Fruit fly (Drosophila melanogaster): ENCODE results near the gene Snmp1.

Snmp1 gene

DNA sequence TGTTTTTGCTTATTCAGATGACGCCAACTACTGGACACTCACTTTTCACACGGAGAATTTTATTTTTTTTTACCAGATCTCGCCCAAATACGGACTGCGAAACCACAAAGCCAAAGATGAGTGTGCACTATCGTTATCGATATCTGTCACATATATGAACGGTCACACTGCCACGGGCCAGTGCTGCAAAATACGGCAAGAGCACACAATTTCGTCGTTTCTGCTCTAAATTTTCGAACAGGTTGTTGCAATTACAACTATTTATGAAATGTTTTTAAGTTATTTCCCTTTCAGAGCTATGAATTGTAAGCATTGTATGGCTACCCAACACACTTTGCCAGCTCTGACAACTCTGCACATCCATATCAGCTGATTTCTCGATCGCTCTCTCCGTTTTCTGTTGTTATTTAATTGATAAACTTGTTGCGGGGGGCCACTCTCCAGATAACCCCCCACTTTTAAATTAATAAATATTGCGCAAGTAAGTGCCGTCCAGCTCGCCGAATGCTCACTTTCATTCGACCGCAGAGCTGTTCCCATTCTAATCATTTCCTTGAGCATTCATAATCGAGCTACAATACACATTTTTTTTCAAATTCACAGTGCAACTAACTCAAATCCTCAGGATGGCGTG lies 40.5 kb downstream of the Snmp1 start, which contains the start of the genes slmb and CG5793 (continued):
- no peak for TF ChIP-seq lov (optimal IDR thresholded peaks at IDR 0.05)
- no peak for TF ChIP-seq lov (GFP tag; IDR thresholded peaks at IDR 0.05)
- no peak for TF ChIP-seq gce (GFP tag; IDR thresholded peaks at IDR 0.05)
- peak; percentile 20 for TF ChIP-seq Meics (GFP tag; optimal IDR thresholded peaks at IDR 0.05)
- peak; percentile 72 for TF ChIP-seq pho (GFP tag; optimal IDR thresholded peaks at IDR 0.05)
- TF ChIP-seq bbx (GFP tag; IDR thresholded peaks at IDR 0.05; ENCODE audit: partially characterized antibody), result peak; percentile 61
- TF ChIP-seq Xbp1 (GFP tag; optimal IDR thresholded peaks at IDR 0.05), result peak; percentile 65
- peak; percentile 23 for TF ChIP-seq crc (GFP tag; optimal IDR thresholded peaks at IDR 0.05)
- TF ChIP-seq CG11456 (GFP tag; IDR thresholded peaks at IDR 0.05), result peak; percentile 58; the same call in 1 of the 3 replicates
- peak; percentile 36 for TF ChIP-seq dmrt11E (tag; optimal IDR thresholded peaks at IDR 0.05)
- no peak for TF ChIP-seq Asciz (GFP tag; optimal IDR thresholded peaks at IDR 0.05)
- peak; percentile 25 for TF ChIP-seq Mad (GFP tag; optimal IDR thresholded peaks at IDR 0.05)
- TF ChIP-seq jumu (GFP tag; optimal IDR thresholded peaks at IDR 0.05), result peak; percentile 74
- no peak for TF ChIP-seq D19A (tag; optimal IDR thresholded peaks at IDR 0.05)
- peak; percentile 74 for TF ChIP-seq CHES-1-like (GFP tag; optimal IDR thresholded peaks at IDR 0.05)
- no peak for TF ChIP-seq prd (optimal IDR thresholded peaks at IDR 0.05)
- peak; percentile 52; the same call in 1 of the 3 replicates for TF ChIP-seq prd (GFP tag; IDR thresholded peaks at IDR 0.05)
- TF ChIP-seq Hsf (GFP tag; optimal IDR thresholded peaks at IDR 0.05), result peak; percentile 35
- TF ChIP-seq grau (tag; optimal IDR thresholded peaks at IDR 0.05), result peak; percentile 37
- TF ChIP-seq Ets65A (GFP tag), result peak; percentile 93
- TF ChIP-seq trem (tag; optimal IDR thresholded peaks at IDR 0.05), result peak; percentile 41
- 0 out of 2 replicates have a peak, but pooled peaks have one; percentile 10 for TF ChIP-seq CG11247 (GFP tag; IDR thresholded peaks at IDR 0.05)
- TF ChIP-seq CG15696 (tag; optimal IDR thresholded peaks at IDR 0.05), result no peak
- TF ChIP-seq al (GFP tag; IDR thresholded peaks at IDR 0.05), result no peak
- TF ChIP-seq gfzf (GFP tag; optimal IDR thresholded peaks at IDR 0.05), result peak; percentile 85
- TF ChIP-seq CG8944 (GFP tag; optimal IDR thresholded peaks at IDR 0.05), result peak; percentile 54
- no peak for TF ChIP-seq CG12219 (GFP tag; optimal IDR thresholded peaks at IDR 0.05)
- peak; percentile 28 for TF ChIP-seq CG18011 (GFP tag; optimal IDR thresholded peaks at IDR 0.05)
- no peak for TF ChIP-seq so (GFP tag; IDR thresholded peaks at IDR 0.05)
- TF ChIP-seq CG2712 (tag; optimal IDR thresholded peaks at IDR 0.05), result peak; percentile 28
- TF ChIP-seq CG14710 (tag; optimal IDR thresholded peaks at IDR 0.05), result peak; percentile 66
- peak; percentile 65 for TF ChIP-seq CG6791 (GFP tag; IDR thresholded peaks at IDR 0.05; ENCODE audit: partially characterized antibody)
- no peak for TF ChIP-seq Hmr (GFP tag; optimal IDR thresholded peaks at IDR 0.05)
- peak; percentile 35 for TF ChIP-seq CG9876 (GFP tag; optimal IDR thresholded peaks at IDR 0.05)
- TF ChIP-seq Hand (GFP tag; optimal IDR thresholded peaks at IDR 0.05), result peak; percentile 15
- TF ChIP-seq E2f1 (GFP tag; IDR thresholded peaks at IDR 0.05), result no peak
- TF ChIP-seq CG10209 (GFP tag; optimal IDR thresholded peaks at IDR 0.05), result peak; percentile 31
- TF ChIP-seq CG11723 (GFP tag; optimal IDR thresholded peaks at IDR 0.05), result peak; percentile 17
- peak; percentile 65 for TF ChIP-seq knrl (GFP tag; IDR thresholded peaks at IDR 0.05; ENCODE audit: partially characterized antibody)
- peak; percentile 18 for TF ChIP-seq Fer3 (tag; optimal IDR thresholded peaks at IDR 0.05)
- TF ChIP-seq chn (GFP tag; optimal IDR thresholded peaks at IDR 0.05), result peak; percentile 44
- TF ChIP-seq CG1529 (GFP tag; optimal IDR thresholded peaks at IDR 0.05), result no peak
- TF ChIP-seq CG9797 (GFP tag; optimal IDR thresholded peaks at IDR 0.05), result peak; percentile 92
- peak; percentile 64; the same call in 2 of the 3 replicates for TF ChIP-seq zfh1 (GFP tag; IDR thresholded peaks at IDR 0.05)
- no peak for TF ChIP-seq CG7357 (GFP tag; IDR thresholded peaks at IDR 0.05)
- TF ChIP-seq psq (GFP tag; optimal IDR thresholded peaks at IDR 0.05), result peak; percentile 15
- TF ChIP-seq hbn (GFP tag; IDR thresholded peaks at IDR 0.05; ENCODE audit: partially characterized antibody), result 0 out of 2 replicates have a peak, but pooled peaks have one; percentile 46
- peak; percentile 61 for TF ChIP-seq HLH54F (GFP tag; optimal IDR thresholded peaks at IDR 0.05)
- TF ChIP-seq Dp (GFP tag; optimal IDR thresholded peaks at IDR 0.05), result peak; percentile 52
- TF ChIP-seq Elba2 (GFP tag; optimal IDR thresholded peaks at IDR 0.05), result no peak
